Fruit fly (Drosophila melanogaster) whole organism: Measurements from ENCODE around the gene pyd.

ENCODE experiments used
- Dll ChIP-seq: fragments of >200 bp; optimal IDR thresholded peaks from 2 replicates; lab custom pipeline; 2017
- EcR ChIP-seq, 2 experiments: fragments of >200 bp; optimal IDR thresholded peaks; 2 replicates each; lab custom pipeline; 2017; ENCODE audit warnings: missing biosample characterization in 2 of 2, missing genetic modification characterization in 2 of 2, missing genetic modification reagents in 2 of 2
- pan ChIP-seq: fragments of >200 bp; optimal IDR thresholded peaks from 2 replicates; lab custom pipeline; 2017
- psq ChIP-seq: fragments of >200 bp; optimal IDR thresholded peaks from 2 replicates; lab custom pipeline; 2017
- usp ChIP-seq: fragments of >200 bp; optimal IDR thresholded peaks from 2 replicates; lab custom pipeline; 2017; ENCODE audit warnings: missing biosample characterization, missing genetic modification characterization, mixed read lengths

DNA sequence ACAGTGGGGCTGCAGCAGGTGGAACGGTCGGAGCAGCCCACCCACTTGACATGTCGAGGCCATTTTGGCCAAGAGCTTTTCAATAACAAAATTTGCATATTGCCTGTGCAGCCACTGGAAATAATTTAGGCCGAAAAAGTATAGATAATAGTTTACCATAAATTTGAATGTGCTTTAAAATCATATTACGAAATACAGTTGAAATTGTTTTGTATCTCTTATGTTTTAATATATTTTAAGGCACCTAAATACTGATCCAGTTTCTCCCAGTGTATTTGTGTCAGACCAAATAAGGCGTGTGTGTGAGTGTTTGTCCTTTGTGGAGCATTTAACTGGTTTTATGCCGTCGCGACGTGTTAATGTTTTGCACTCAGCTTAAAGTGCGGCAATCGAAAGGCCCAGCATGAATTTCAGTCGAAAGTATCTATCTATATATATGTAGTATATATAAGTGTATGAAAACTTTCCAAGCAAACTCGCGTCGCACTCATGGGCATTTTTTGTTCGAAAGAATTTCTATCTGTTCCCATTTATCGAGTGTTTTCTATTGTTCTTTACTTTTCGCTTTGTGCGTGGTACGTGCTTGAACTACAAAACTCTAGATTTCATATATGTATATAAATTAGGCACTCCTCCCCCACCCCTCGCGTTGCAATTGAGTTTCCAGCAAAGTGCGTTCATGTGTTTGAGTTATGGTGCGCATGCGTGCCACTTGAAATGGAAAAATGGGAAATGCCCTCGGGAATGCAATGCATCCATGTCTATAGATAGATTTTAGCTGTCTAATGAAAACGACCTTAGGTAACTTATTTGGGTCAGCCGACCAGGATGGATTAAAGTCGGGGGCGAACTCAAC, 82.1 kb downstream of the pyd start:
- no peak for TF ChIP-seq psq (lab: Kevin White, UChicago)
- TF ChIP-seq usp (GFP tag; lab: Kevin White, UChicago) = no peak
- TF ChIP-seq EcR (GFP tag; optimal IDR thresholded peaks at IDR 0.05; lab: Kevin White, UChicago) = no peak
- TF ChIP-seq pan (lab: Kevin White, UChicago) = no peak
- no peak for TF ChIP-seq Dll (lab: Kevin White, UChicago)
